Fruit fly (Drosophila melanogaster): ENCODE data around the gene Gr68a.

The Gr68a gene

dm6 chr3L:11772057-11772456 is 21.0 kb downstream of the Gr68a start, which contains the start of gene Muc68D:
Gene Muc68D (minus strand): TSS chr3L:11772157.
- TF ChIP-seq net (GFP tag; optimal IDR thresholded peaks at IDR 0.05) = no peak
- TF ChIP-seq CG11902 (GFP tag; optimal IDR thresholded peaks at IDR 0.05) = no peak
- TF ChIP-seq Eip93F (GFP tag; optimal IDR thresholded peaks at IDR 0.05) = no peak
- no peak for TF ChIP-seq fd85E (GFP tag; optimal IDR thresholded peaks at IDR 0.05)
- TF ChIP-seq CG8632 (GFP tag; optimal IDR thresholded peaks at IDR 0.05) = no peak
- TF ChIP-seq acj6 (GFP tag; optimal IDR thresholded peaks at IDR 0.05) = no peak
- no peak for TF ChIP-seq CG32006 (GFP tag; optimal IDR thresholded peaks at IDR 0.05)
- TF ChIP-seq OdsH (GFP tag; optimal IDR thresholded peaks at IDR 0.05) = no peak
- TF ChIP-seq CG7368 (GFP tag; optimal IDR thresholded peaks at IDR 0.05) = no peak
- no peak for TF ChIP-seq CG9139 (GFP tag; optimal IDR thresholded peaks at IDR 0.05)
- no peak for TF ChIP-seq dsx (GFP tag; optimal IDR thresholded peaks at IDR 0.05; ENCODE audit: poor library complexity, severe bottlenecking)
- no peak for TF ChIP-seq spab (GFP tag; optimal IDR thresholded peaks at IDR 0.05)
- no peak for TF ChIP-seq Ets21C (GFP tag; optimal IDR thresholded peaks at IDR 0.05)

- TF ChIP-seq CG34406 (GFP tag; optimal IDR thresholded peaks at IDR 0.05) (no peak), vri (GFP tag; optimal IDR thresholded peaks at IDR 0.05) (peak; percentile 77), Ets21C (GFP tag; optimal IDR thresholded peaks at IDR 0.05) (no peak)
These were observed 21.5 kb downstream of the Gr68a start for dm6 chr3L:11772608-11773017.

dm6 chr3L:11773796-11774195 is 22.7 kb downstream of the Gr68a start:
- peak; percentile 77 for TF ChIP-seq svp (GFP tag)
- no peak for TF ChIP-seq OdsH (GFP tag; optimal IDR thresholded peaks at IDR 0.05)
- no peak for TF ChIP-seq Gug (GFP tag; IDR thresholded peaks at IDR 0.05)
- no peak for TF ChIP-seq topi (GFP tag; optimal IDR thresholded peaks at IDR 0.05)

- TF ChIP-seq CG32006 (GFP tag; optimal IDR thresholded peaks at IDR 0.05) (no peak), Sox15 (GFP tag; optimal IDR thresholded peaks at IDR 0.05) (no peak), CG11902 (GFP tag; optimal IDR thresholded peaks at IDR 0.05) (no peak), CG3032 (tag; optimal IDR thresholded peaks at IDR 0.05) (no peak), dsx (GFP tag; optimal IDR thresholded peaks at IDR 0.05; ENCODE audit: poor library complexity, severe bottlenecking) (no peak), achi (GFP tag; optimal IDR thresholded peaks at IDR 0.05) (no peak), CG8632 (GFP tag; optimal IDR thresholded peaks at IDR 0.05) (no peak), Eip78C (GFP tag) (no peak), CG15336 (GFP tag; IDR thresholded peaks at IDR 0.05) (no peak), fd59A (GFP tag; optimal IDR thresholded peaks at IDR 0.05) (no peak), CG34406 (GFP tag; optimal IDR thresholded peaks at IDR 0.05) (no peak), CG8119 (GFP tag; IDR thresholded peaks at IDR 0.05) (no peak), CG1621 (tag; optimal IDR thresholded peaks at IDR 0.05) (no peak), Lpt (GFP tag; optimal IDR thresholded peaks at IDR 0.05) (no peak), spab (GFP tag; optimal IDR thresholded peaks at IDR 0.05) (no peak), Hr38 (GFP tag; optimal IDR thresholded peaks at IDR 0.05) (no peak)
These were observed 23.3 kb downstream of the Gr68a start, which contains the start of gene Tim13 for dm6 chr3L:11774401-11774800. Gene Tim13 (minus strand): TSS chr3L:11774501.

dm6 chr3L:11776731-11777130 is 25.6 kb downstream of the Gr68a start, which contains the start of gene CG14131:
Gene CG14131 (plus strand): TSS chr3L:11777073.
- TF ChIP-seq salr (GFP tag; optimal IDR thresholded peaks at IDR 0.05) = no peak
- no peak for TF ChIP-seq OdsH (GFP tag; optimal IDR thresholded peaks at IDR 0.05)
- TF ChIP-seq vri (GFP tag; optimal IDR thresholded peaks at IDR 0.05) = peak; percentile 78
- TF ChIP-seq svp (GFP tag) = no peak
- TF ChIP-seq Gug (GFP tag; IDR thresholded peaks at IDR 0.05) = no peak
- no peak for TF ChIP-seq CG11294 (GFP tag; IDR thresholded peaks at IDR 0.05)
- no peak for TF ChIP-seq achi (GFP tag; optimal IDR thresholded peaks at IDR 0.05)
- peak; percentile 17 for TF ChIP-seq Sox14 (GFP tag; optimal IDR thresholded peaks at IDR 0.05)
- TF ChIP-seq CG11902 (GFP tag; optimal IDR thresholded peaks at IDR 0.05) = no peak

dm6 chr3L:11777348-11777958 is 26.3 kb downstream of the Gr68a start:
- TF ChIP-seq svp (GFP tag) (peak; percentile 87), CG31627 (GFP tag; optimal IDR thresholded peaks at IDR 0.05) (no peak), vri (GFP tag; optimal IDR thresholded peaks at IDR 0.05) (peak; percentile 41)
